Fruit fly (Drosophila melanogaster) whole organism, embryonic: ENCODE measurements around the gene CG14853.

ENCODE experiments used
- Atf-2 ChIP-seq: fragments of 200-800 bp; sonication (Bioruptor generic); optimal IDR thresholded peaks from 2 replicates; lab custom pipeline; 2016; ENCODE audit warnings: missing biosample characterization, missing genetic modification characterization
- Blimp-1 ChIP-seq: fragments of 200-800 bp; sonication (Bioruptor generic); optimal IDR thresholded peaks from 3 replicates; lab custom pipeline; 2018; ENCODE audit warnings: missing biosample characterization, missing genetic modification characterization, mild to moderate bottlenecking, moderate library complexity, missing genetic modification reagents
- CG12155 ChIP-seq: fragments of 200-800 bp; sonication (Bioruptor generic); optimal IDR thresholded peaks from 3 replicates; lab custom pipeline; 2016; ENCODE audit warnings: missing biosample characterization, missing genetic modification characterization
- CG12236 ChIP-seq: fragments of 200-800 bp; sonication (Bioruptor generic); optimal IDR thresholded peaks from 2 replicates; lab custom pipeline; 2016; ENCODE audit warnings: missing biosample characterization, missing genetic modification characterization
- CG13296 ChIP-seq: fragments of 200-800 bp; sonication (Bioruptor generic); optimal IDR thresholded peaks from 3 replicates; lab custom pipeline; 2018; ENCODE audit warnings: missing biosample characterization, mild to moderate bottlenecking, missing genetic modification characterization
- CG13424 ChIP-seq: fragments of 200-800 bp; sonication (Bioruptor generic); optimal IDR thresholded peaks from 2 replicates; lab custom pipeline; 2019; ENCODE audit warnings: missing biosample characterization, mild to moderate bottlenecking, missing genetic modification characterization, moderate library complexity
- CG15269 ChIP-seq: fragments of 200-800 bp; sonication (Bioruptor generic); optimal IDR thresholded peaks from 2 replicates; lab custom pipeline; 2018; ENCODE audit warnings: missing biosample characterization, mild to moderate bottlenecking, missing genetic modification characterization, moderate library complexity
- CG1647 ChIP-seq: fragments of 200-800 bp; sonication (Bioruptor generic); optimal IDR thresholded peaks from 3 replicates; lab custom pipeline; 2016; ENCODE audit warnings: missing biosample characterization, missing genetic modification characterization
- CG18262 ChIP-seq: fragments of 200-800 bp; optimal IDR thresholded peaks from 3 replicates; lab custom pipeline; 2019; ENCODE audit warnings: missing biosample characterization, mild to moderate bottlenecking, missing genetic modification characterization, moderate library complexity
- CG1832 ChIP-seq: fragments of 200-800 bp; sonication (Bioruptor generic); optimal IDR thresholded peaks from 2 replicates; lab custom pipeline; 2017; ENCODE audit warnings: missing biosample characterization, mild to moderate bottlenecking, missing genetic modification characterization, inconsistent platforms
- CG2116 ChIP-seq: fragments of 200-800 bp; sonication (Bioruptor generic); optimal IDR thresholded peaks from 3 replicates; lab custom pipeline; 2018; ENCODE audit warnings: missing biosample characterization, mild to moderate bottlenecking, missing genetic modification characterization
- CG2202 ChIP-seq: fragments of 200-800 bp; sonication (Bioruptor generic); optimal IDR thresholded peaks from 2 replicates; lab custom pipeline; 2018; ENCODE audit warnings: missing biosample characterization, mild to moderate bottlenecking, missing genetic modification characterization
- CG2712 ChIP-seq: fragments of 200-800 bp; optimal IDR thresholded peaks from 3 replicates; lab custom pipeline; 2019; ENCODE audit warnings: missing biosample characterization, mild to moderate bottlenecking, missing genetic modification characterization, moderate library complexity
- CG31224 ChIP-seq: fragments of 200-800 bp; sonication (Bioruptor generic); IDR thresholded peaks from 2 replicates; pipeline ENCODE4 v1.3.6; 2022; ENCODE audit warnings: missing biosample characterization, missing genetic modification characterization
- CG32772 ChIP-seq: fragments of 200-800 bp; sonication (Bioruptor generic); IDR thresholded peaks from 2 replicates; pipeline ENCODE4 v1.3.6; 2022; ENCODE audit warnings: missing biosample characterization, missing genetic modification characterization
- CG33213 ChIP-seq: fragments of 200-800 bp; sonication (Bioruptor generic); optimal IDR thresholded peaks from 3 replicates; lab custom pipeline; 2016; ENCODE audit warnings: missing biosample characterization, missing genetic modification characterization
- CG34376 ChIP-seq: fragments of 200-800 bp; sonication (Bioruptor generic); optimal IDR thresholded peaks from 2 replicates; lab custom pipeline; 2018; ENCODE audit warnings: missing biosample characterization, mild to moderate bottlenecking, missing genetic modification characterization
- CG3995 ChIP-seq: fragments of 200-800 bp; sonication (Bioruptor generic); optimal IDR thresholded peaks from 3 replicates; lab custom pipeline; 2016; ENCODE audit warnings: missing biosample characterization, missing genetic modification characterization
- CG4360 ChIP-seq: fragments of 200-800 bp; sonication (Bioruptor generic); IDR thresholded peaks from 2 replicates; pipeline ENCODE4 v1.3.6; 2022; ENCODE audit warnings: missing biosample characterization, missing genetic modification characterization
- CG6254 ChIP-seq: fragments of 200-800 bp; sonication (Bioruptor generic); optimal IDR thresholded peaks from 3 replicates; lab custom pipeline; 2017; ENCODE audit warnings: mild to moderate bottlenecking, missing biosample characterization, missing genetic modification reagents, missing genetic modification characterization
- CG7372 ChIP-seq: fragments of 200-800 bp; sonication (Bioruptor generic); IDR thresholded peaks from 2 replicates; pipeline ENCODE4 v1.3.6; 2022; ENCODE audit warnings: missing biosample characterization, missing genetic modification characterization
- CG7839 ChIP-seq: fragments of 200-800 bp; sonication (Bioruptor generic); optimal IDR thresholded peaks from 3 replicates; lab custom pipeline; 2018; ENCODE audit warnings: missing biosample characterization, mild to moderate bottlenecking, missing genetic modification characterization, moderate library complexity
- CG9817 ChIP-seq: fragments of 200-800 bp; sonication (Bioruptor generic); optimal IDR thresholded peaks from 2 replicates; lab custom pipeline; 2018; ENCODE audit warnings: missing biosample characterization, mild to moderate bottlenecking, missing genetic modification characterization, moderate library complexity
- CoRest ChIP-seq: fragments of 200-800 bp; sonication (Bioruptor generic); optimal IDR thresholded peaks from 3 replicates; lab custom pipeline; 2018; ENCODE audit warnings: missing biosample characterization, mild to moderate bottlenecking, missing genetic modification characterization, moderate library complexity
- CrebB ChIP-seq: fragments of 200-800 bp; sonication (Bioruptor generic); optimal IDR thresholded peaks from 3 replicates; lab custom pipeline; 2018; ENCODE audit warnings: missing biosample characterization, mild to moderate bottlenecking, missing genetic modification characterization
- D ChIP-seq, 2 experiments: fragments of 200-800 bp in 1 of 2; fragments of >200 bp in 1 of 2; sonication (Bioruptor generic) in 1 of 2; optimal IDR thresholded peaks; 2 replicates in 1 of 2; 3 replicates in 1 of 2; lab custom pipeline; 2017; ENCODE audit warnings: mild to moderate bottlenecking in 1 of 2, missing biosample characterization in 1 of 2, missing genetic modification characterization in 1 of 2, missing genetic modification reagents in 1 of 2
- Elba2 ChIP-seq: fragments of 200-800 bp; sonication (Bioruptor generic); optimal IDR thresholded peaks from 3 replicates; lab custom pipeline; 2016; ENCODE audit warnings: missing biosample characterization, missing genetic modification characterization
- Hey ChIP-seq: fragments of 200-800 bp; sonication (Bioruptor generic); optimal IDR thresholded peaks from 3 replicates; lab custom pipeline; 2018; ENCODE audit warnings: missing biosample characterization, mild to moderate bottlenecking, missing genetic modification characterization
- Hsf ChIP-seq: fragments of 200-800 bp; sonication (Bioruptor generic); optimal IDR thresholded peaks from 3 replicates; lab custom pipeline; 2016; ENCODE audit warnings: missing biosample characterization, missing genetic modification characterization
- Jarid2 ChIP-seq: fragments of 200-800 bp; sonication (Bioruptor generic); optimal IDR thresholded peaks from 3 replicates; lab custom pipeline; 2017; ENCODE audit warnings: mild to moderate bottlenecking, missing biosample characterization, missing genetic modification reagents, missing genetic modification characterization
- Lhr ChIP-seq: fragments of 200-800 bp; sonication (Bioruptor generic); optimal IDR thresholded peaks from 3 replicates; lab custom pipeline; 2017; ENCODE audit warnings: mild to moderate bottlenecking, missing biosample characterization, missing genetic modification reagents, missing genetic modification characterization
- Nf-YC ChIP-seq: fragments of 200-800 bp; optimal IDR thresholded peaks from 3 replicates; lab custom pipeline; 2019; ENCODE audit warnings: missing biosample characterization, mild to moderate bottlenecking, missing genetic modification characterization, moderate library complexity
- PHDP ChIP-seq: fragments of 200-800 bp; sonication (Bioruptor generic); optimal IDR thresholded peaks from 3 replicates; lab custom pipeline; 2018; ENCODE audit warnings: missing biosample characterization, mild to moderate bottlenecking, missing genetic modification characterization, moderate library complexity
- Rfx ChIP-seq: fragments of 200-800 bp; sonication (Bioruptor generic); IDR thresholded peaks from 2 replicates; pipeline ENCODE4 v1.3.6; 2022; ENCODE audit warnings: missing biosample characterization, missing genetic modification characterization
- Rx ChIP-seq: fragments of 200-800 bp; sonication (Bioruptor generic); IDR thresholded peaks from 2 replicates; pipeline ENCODE4 v1.3.6; 2022; ENCODE audit warnings: missing biosample characterization, missing genetic modification characterization
- Six4 ChIP-seq: fragments of 200-800 bp; sonication (Bioruptor generic); optimal IDR thresholded peaks from 2 replicates; lab custom pipeline; 2016; ENCODE audit warnings: missing biosample characterization, missing genetic modification characterization
- ac ChIP-seq: fragments of 200-800 bp; sonication (Bioruptor generic); optimal IDR thresholded peaks from 3 replicates; lab custom pipeline; 2017; ENCODE audit warnings: missing biosample characterization, mild to moderate bottlenecking, missing genetic modification characterization
- exex ChIP-seq: fragments of 200-800 bp; sonication (Bioruptor generic); optimal IDR thresholded peaks from 4 replicates; lab custom pipeline; 2018; ENCODE audit warnings: missing biosample characterization, mild to moderate bottlenecking, missing genetic modification characterization, moderate library complexity
- fru ChIP-seq: fragments of >200 bp; optimal IDR thresholded peaks from 2 replicates; lab custom pipeline; 2017
- gt ChIP-seq: fragments of 200-800 bp; sonication (Bioruptor generic); IDR thresholded peaks from 2 replicates; pipeline ENCODE4 v1.3.6; 2022; ENCODE audit warnings: missing biosample characterization, missing genetic modification characterization
- kni ChIP-seq: fragments of 200-800 bp; sonication (Bioruptor generic); optimal IDR thresholded peaks from 3 replicates; lab custom pipeline; 2017; ENCODE audit warnings: mild to moderate bottlenecking, missing biosample characterization, missing genetic modification reagents, missing genetic modification characterization
- lbe ChIP-seq: fragments of 200-800 bp; sonication (Bioruptor generic); optimal IDR thresholded peaks from 2 replicates; lab custom pipeline; 2016; ENCODE audit warnings: missing biosample characterization, mild to moderate bottlenecking, missing genetic modification characterization
- lmd ChIP-seq: fragments of 200-800 bp; sonication (Bioruptor generic); IDR thresholded peaks from 2 replicates; pipeline ENCODE4 v1.3.6; 2022; ENCODE audit warnings: missing biosample characterization, missing genetic modification characterization
- odd ChIP-seq: fragments of 200-800 bp; sonication (Bioruptor generic); optimal IDR thresholded peaks from 2 replicates; lab custom pipeline; 2017; ENCODE audit warnings: missing biosample characterization, mild to moderate bottlenecking, missing genetic modification characterization
- phol ChIP-seq: fragments of 200-800 bp; sonication (Bioruptor generic); optimal IDR thresholded peaks from 3 replicates; lab custom pipeline; 2018; ENCODE audit warnings: missing biosample characterization, mild to moderate bottlenecking, missing genetic modification characterization, moderate library complexity
- schlank ChIP-seq: fragments of 200-800 bp; sonication (Bioruptor generic); optimal IDR thresholded peaks from 2 replicates; lab custom pipeline; 2018; ENCODE audit warnings: missing biosample characterization, mild to moderate bottlenecking, missing genetic modification characterization
- slbo ChIP-seq: fragments of 200-800 bp; sonication (Bioruptor generic); IDR thresholded peaks from 2 replicates; pipeline ENCODE4 v1.3.6; 2022; ENCODE audit warnings: missing biosample characterization, missing genetic modification characterization
- ssp ChIP-seq: fragments of 200-800 bp; sonication (Bioruptor generic); IDR thresholded peaks from 2 replicates; pipeline ENCODE4 v1.3.6; 2022; ENCODE audit warnings: missing biosample characterization, missing genetic modification characterization
- tna ChIP-seq: fragments of 200-800 bp; sonication (Bioruptor generic); IDR thresholded peaks from 2 replicates; pipeline ENCODE4 v1.3.6; 2022; ENCODE audit warnings: missing biosample characterization, missing genetic modification characterization; ENCODE audit not compliant: partially characterized antibody
- wek ChIP-seq: fragments of 200-800 bp; sonication (Bioruptor generic); optimal IDR thresholded peaks from 3 replicates; lab custom pipeline; 2018; ENCODE audit warnings: missing biosample characterization, mild to moderate bottlenecking, missing genetic modification characterization, moderate library complexity

Gene CG14853

dm6 chr3R:14577803-14578493 is 31.5 kb upstream of the CG14853 start (continued):
- TF ChIP-seq CG7372 = no peak; the same call in 1 of the 2 replicates
- TF ChIP-seq exex = no peak
- no peak for TF ChIP-seq kni
- TF ChIP-seq CG6254 (GFP tag; lab: Kevin White, UChicago) = no peak
- TF ChIP-seq fru (lab: Kevin White, UChicago) = no peak
- no peak for TF ChIP-seq wek (GFP tag; lab: Kevin White, UChicago)
- TF ChIP-seq CG13296 = no peak
- no peak for TF ChIP-seq CG12236 (GFP tag; lab: Kevin White, UChicago)
- TF ChIP-seq Six4 (GFP tag; lab: Kevin White, UChicago) = no peak
- 0 out of 2 replicates have a peak, but pooled peaks have one; percentile 27 for TF ChIP-seq CG32772 (GFP tag; lab: Robert Waterston, UW)
- peak; percentile 41 for TF ChIP-seq CG2712 (tag; lab: Kevin White, UChicago)
- peak; percentile 51 for TF ChIP-seq phol (tag; lab: Kevin White, UChicago)
- TF ChIP-seq Hsf = no peak
- peak; percentile 41 for TF ChIP-seq CoRest (tag; lab: Kevin White, UChicago)
- TF ChIP-seq lmd (GFP tag; lab: Robert Waterston, UW) = no peak
- no peak for TF ChIP-seq slbo
- no peak for TF ChIP-seq tna (GFP tag; lab: Robert Waterston, UW)
- TF ChIP-seq CG1647 (GFP tag; lab: Kevin White, UChicago) = no peak
- TF ChIP-seq schlank (tag; lab: Kevin White, UChicago) = no peak
- peak; percentile 30 for TF ChIP-seq Blimp-1 (GFP tag; lab: Kevin White, UChicago)
- no peak for TF ChIP-seq D (optimal IDR thresholded peaks at IDR 0.05; lab: Kevin White, UChicago)
- no peak for TF ChIP-seq D (GFP tag; optimal IDR thresholded peaks at IDR 0.05; lab: Kevin White, UChicago)
- no peak for TF ChIP-seq CG1832
- no peak for TF ChIP-seq CG9817
- TF ChIP-seq Rfx (GFP tag; lab: Robert Waterston, UW) = no peak
- TF ChIP-seq ac = no peak
- no peak for TF ChIP-seq Rx (GFP tag; lab: Robert Waterston, UW)
- peak; percentile 26 for TF ChIP-seq PHDP (tag; lab: Kevin White, UChicago)
- no peak for TF ChIP-seq CG34376 (GFP tag; lab: Kevin White, UChicago)
- no peak for TF ChIP-seq ssp
- no peak for TF ChIP-seq CG3995 (GFP tag; lab: Kevin White, UChicago)
- no peak for TF ChIP-seq Hey
- no peak for TF ChIP-seq CG33213 (GFP tag; lab: Kevin White, UChicago)
- no peak for TF ChIP-seq lbe (GFP tag; lab: Kevin White, UChicago)
- TF ChIP-seq CG2202 (tag; lab: Kevin White, UChicago) = no peak
- peak; percentile 44 for TF ChIP-seq CG18262 (tag; lab: Kevin White, UChicago)
- TF ChIP-seq Nf-YC = no peak
- no peak for TF ChIP-seq CG4360 (GFP tag; lab: Robert Waterston, UW)
- no peak for TF ChIP-seq Atf-2
- no peak for TF ChIP-seq Lhr (GFP tag; lab: Kevin White, UChicago)
- no peak for TF ChIP-seq CG12155 (GFP tag; lab: Kevin White, UChicago)
- no peak for TF ChIP-seq CG31224 (GFP tag; lab: Robert Waterston, UW)
- peak; percentile 29 for TF ChIP-seq CG15269 (tag; lab: Kevin White, UChicago)
- no peak for TF ChIP-seq Jarid2 (GFP tag; lab: Kevin White, UChicago)
- no peak for TF ChIP-seq CG2116 (GFP tag; lab: Kevin White, UChicago)
- TF ChIP-seq odd = peak; percentile 18
- TF ChIP-seq CG13424 (tag; lab: Kevin White, UChicago) = peak; percentile 35
- TF ChIP-seq gt (GFP tag; lab: Robert Waterston, UW) = no peak
- TF ChIP-seq Elba2 (GFP tag; lab: Kevin White, UChicago) = no peak
- peak; percentile 30 for TF ChIP-seq CG7839 (tag; lab: Kevin White, UChicago)
- no peak for TF ChIP-seq CrebB (tag; lab: Kevin White, UChicago)
